Fruit fly (Drosophila melanogaster) whole organism, adult: Measurements from ENCODE around the gene CG34002.

Source experiments
- Mnt ChIP-seq: fragments of 200-800 bp; sonication (Bioruptor generic); optimal IDR thresholded peaks from 2 replicates; lab custom pipeline; 2016; ENCODE audit warnings: missing biosample characterization, mild to moderate bottlenecking, missing genetic modification characterization
- kay ChIP-seq: fragments of 200-800 bp; sonication (Bioruptor generic); peaks from one replicate; lab custom pipeline; 2016; ENCODE audit warnings: missing biosample characterization, missing genetic modification characterization, borderline replicate concordance

dm6 chr3L:17835074-17835473 is 23.2 kb upstream of the CG34002 start, which contains the start of gene CG32189:
- TF ChIP-seq Mnt (GFP tag; lab: Kevin White, UChicago) (no peak), kay (GFP tag; lab: Kevin White, UChicago) (no peak)
